Worm (Caenorhabditis elegans) whole organism, young adult: ENCODE measurements around the gene M03C11.1.
A peak's percentile ranks its signal among the peaks of the same experiment; 100 is the strongest.

Experiments
- B0019.2 ChIP-seq: fragments of 200-800 bp; sonication (Bioruptor generic); conservative IDR thresholded peaks from 2 replicates; pipeline ENCODE4 v1.3.6; 2022; ENCODE audit warnings: missing genetic modification reagents, missing genetic modification characterization, missing compliant biosample characterization
- B0035.1 ChIP-seq: sonication (generic microtip); optimal IDR thresholded peaks from 2 replicates; lab custom pipeline; 2016; ENCODE audit warnings: missing genetic modification characterization, mild to moderate bottlenecking, missing compliant biosample characterization, missing genotype, missing genetic modification reagents
- B0261.1 ChIP-seq: sonication (generic microtip); optimal IDR thresholded peaks from 2 replicates; lab custom pipeline; 2016; ENCODE audit warnings: mild to moderate bottlenecking, missing genetic modification characterization, moderate library complexity, missing compliant biosample characterization
- B0336.3 ChIP-seq: fragments of 200-800 bp; sonication (Bioruptor generic); IDR thresholded peaks from 2 replicates; pipeline ENCODE4 v1.3.6; 2022; ENCODE audit warnings: missing genetic modification characterization, missing compliant biosample characterization
- C06A6.2 ChIP-seq: fragments of 200-800 bp; sonication (Bioruptor generic); conservative IDR thresholded peaks from 2 replicates; pipeline ENCODE4 v1.3.6; 2022; ENCODE audit warnings: missing genetic modification characterization, missing compliant biosample characterization
- D2030.7 ChIP-seq: fragments of 200-800 bp; sonication (Bioruptor generic); IDR thresholded peaks from 2 replicates; pipeline ENCODE4 v1.3.6; 2022; ENCODE audit warnings: missing genetic modification reagents, missing genetic modification characterization, missing compliant biosample characterization
- F23B12.7 ChIP-seq: sonication (generic microtip); optimal IDR thresholded peaks from 2 replicates; lab custom pipeline; 2017; ENCODE audit warnings: missing genetic modification characterization, mild to moderate bottlenecking, missing compliant biosample characterization, antibody characterized with exemption, moderate library complexity; ENCODE audit not compliant: insufficient read depth
- F33H1.4 ChIP-seq: fragments of 200-800 bp; sonication (Bioruptor generic); IDR thresholded peaks from 2 replicates; pipeline ENCODE4 v1.3.6; 2022; ENCODE audit warnings: missing genetic modification reagents, missing genetic modification characterization, missing compliant biosample characterization
- F49E8.2 ChIP-seq: sonication (generic microtip); optimal IDR thresholded peaks from 3 replicates; lab custom pipeline; 2017; ENCODE audit warnings: missing genetic modification characterization, mild to moderate bottlenecking, missing compliant biosample characterization, antibody characterized with exemption, moderate library complexity; ENCODE audit not compliant: insufficient read depth
- F52B5.7 ChIP-seq: sonication (generic microtip); optimal IDR thresholded peaks from 2 replicates; lab custom pipeline; 2016; ENCODE audit warnings: mild to moderate bottlenecking, missing genetic modification characterization, missing compliant biosample characterization
- F57C9.4 ChIP-seq: sonication (generic microtip); optimal IDR thresholded peaks from 2 replicates; lab custom pipeline; 2017; ENCODE audit warnings: mild to moderate bottlenecking, missing genetic modification characterization, missing compliant biosample characterization
- K12H6.12 ChIP-seq: fragments of 200-800 bp; sonication (Bioruptor generic); optimal IDR thresholded peaks from 2 replicates; lab custom pipeline; 2018; ENCODE audit warnings: mild to moderate bottlenecking, missing genetic modification characterization, missing compliant biosample characterization
- Y53G8AR.9 ChIP-seq: fragments of 200-800 bp; sonication (Bioruptor generic); conservative IDR thresholded peaks from 2 replicates; pipeline ENCODE4 v1.3.6; 2022; ENCODE audit warnings: missing genetic modification reagents, missing genetic modification characterization, missing compliant biosample characterization
- Y56A3A.18 ChIP-seq: fragments of 200-800 bp; sonication (Bioruptor generic); IDR thresholded peaks from 2 replicates; pipeline ENCODE4 v1.3.6; 2022; ENCODE audit warnings: missing genetic modification reagents, missing genetic modification characterization, missing compliant biosample characterization
- ZK185.1 ChIP-seq: sonication (generic microtip); optimal IDR thresholded peaks from 2 replicates; lab custom pipeline; 2016; ENCODE audit warnings: mild to moderate bottlenecking, missing genetic modification characterization, missing compliant biosample characterization; ENCODE audit not compliant: poor library complexity, severe bottlenecking
- akir-1 ChIP-seq: fragments of 200-800 bp; sonication (Bioruptor generic); optimal IDR thresholded peaks from 2 replicates; lab custom pipeline; 2018; ENCODE audit warnings: mild to moderate bottlenecking, missing genetic modification characterization, moderate library complexity, missing compliant biosample characterization
- ama-1 ChIP-seq, 3 experiments: fragments of 150-350 bp in 1 of 3; sonication (generic microtip) in 2 of 3; optimal IDR thresholded peaks; 2 replicates each; lab custom pipeline; 2014 to 2018; ENCODE audit warnings: missing biosample characterization in 2 of 3, missing genetic modification characterization in 2 of 3, missing genetic modification reagents in 2 of 3
- aptf-2 ChIP-seq: fragments of 200-800 bp; sonication (Bioruptor generic); conservative IDR thresholded peaks from 2 replicates; pipeline ENCODE4 v1.3.6; 2022; ENCODE audit warnings: missing genetic modification reagents, missing genetic modification characterization, missing compliant biosample characterization
- aptf-3 ChIP-seq: fragments of 200-800 bp; sonication (Bioruptor generic); IDR thresholded peaks from 2 replicates; pipeline ENCODE4 v1.3.6; 2022; ENCODE audit warnings: missing genetic modification characterization, missing compliant biosample characterization
- atf-7 ChIP-seq: sonication (generic microtip); optimal IDR thresholded peaks from 2 replicates; lab custom pipeline; 2017; ENCODE audit warnings: mild to moderate bottlenecking, missing genetic modification characterization, missing compliant biosample characterization
- attf-5 ChIP-seq: fragments of 200-800 bp; sonication (Bioruptor generic); optimal IDR thresholded peaks from 2 replicates; lab custom pipeline; 2018; ENCODE audit warnings: mild to moderate bottlenecking, missing genetic modification characterization, missing compliant biosample characterization
- bed-1 ChIP-seq: fragments of 200-800 bp; sonication (Bioruptor generic); IDR thresholded peaks from 2 replicates; pipeline ENCODE4 v1.3.6; 2022; ENCODE audit warnings: missing genetic modification reagents, missing genetic modification characterization, missing compliant biosample characterization
- ceh-91 ChIP-seq: fragments of 200-800 bp; sonication (Bioruptor generic); IDR thresholded peaks from 2 replicates; pipeline ENCODE4 v1.3.6; 2022; ENCODE audit warnings: missing genetic modification reagents, missing genetic modification characterization, missing compliant biosample characterization
- efl-1 ChIP-seq: fragments of 150-350 bp; optimal IDR thresholded peaks from 2 replicates; lab custom pipeline; 2014; ENCODE audit warnings: missing biosample characterization, missing genetic modification reagents, missing genetic modification characterization
- egrh-3 ChIP-seq: fragments of 200-800 bp; sonication (Bioruptor generic); IDR thresholded peaks from 2 replicates; pipeline ENCODE4 v1.3.6; 2022; ENCODE audit warnings: missing genetic modification reagents, missing genetic modification characterization, missing compliant biosample characterization
- gei-17 ChIP-seq: fragments of 200-800 bp; sonication (Bioruptor generic); optimal IDR thresholded peaks from 2 replicates; lab custom pipeline; 2018; ENCODE audit warnings: mild to moderate bottlenecking, missing genetic modification characterization, missing compliant biosample characterization
- hlh-26 ChIP-seq: fragments of 200-800 bp; sonication (Bioruptor generic); conservative IDR thresholded peaks from 2 replicates; pipeline ENCODE4 v1.3.6; 2022; ENCODE audit warnings: missing genetic modification reagents, missing genetic modification characterization, missing compliant biosample characterization
- hmg-20 ChIP-seq: fragments of 200-800 bp; sonication (Bioruptor generic); IDR thresholded peaks from 2 replicates; pipeline ENCODE4 v1.3.6; 2022; ENCODE audit warnings: missing genetic modification reagents, missing genetic modification characterization, missing compliant biosample characterization
- hsf-1 ChIP-seq: fragments of 200-800 bp; sonication (Bioruptor generic); IDR thresholded peaks from 2 replicates; pipeline ENCODE4 v1.3.6; 2022; ENCODE audit warnings: missing genetic modification reagents, missing genetic modification characterization, missing compliant biosample characterization
- madf-3 ChIP-seq: fragments of 200-800 bp; sonication (Bioruptor generic); IDR thresholded peaks from 2 replicates; pipeline ENCODE4 v1.3.6; 2022; ENCODE audit warnings: missing genetic modification reagents, missing genetic modification characterization, missing compliant biosample characterization
- madf-6 ChIP-seq: fragments of 200-800 bp; sonication (Bioruptor generic); IDR thresholded peaks from 2 replicates; pipeline ENCODE4 v1.3.6; 2022; ENCODE audit warnings: missing genetic modification reagents, missing genetic modification characterization, missing compliant biosample characterization
- mcd-1 ChIP-seq: fragments of 200-800 bp; sonication (Bioruptor generic); IDR thresholded peaks from 2 replicates; pipeline ENCODE4 v1.3.6; 2022; ENCODE audit warnings: missing genetic modification reagents, missing genetic modification characterization, missing compliant biosample characterization
- mes-4 ChIP-seq: sonication (generic microtip); optimal IDR thresholded peaks from 2 replicates; lab custom pipeline; 2016; ENCODE audit warnings: missing genotype, missing genetic modification characterization, missing compliant biosample characterization
- nfya-2 ChIP-seq: fragments of 200-800 bp; sonication (Bioruptor generic); IDR thresholded peaks from 2 replicates; pipeline ENCODE4 v1.3.6; 2022; ENCODE audit warnings: missing genetic modification reagents, missing genetic modification characterization, missing compliant biosample characterization
- nhr-90 ChIP-seq: sonication (generic microtip); optimal IDR thresholded peaks from 2 replicates; lab custom pipeline; 2016; ENCODE audit warnings: missing genotype, mild to moderate bottlenecking, missing genetic modification characterization, missing compliant biosample characterization
- pbrm-1 ChIP-seq: fragments of 200-800 bp; sonication (Bioruptor generic); IDR thresholded peaks from 2 replicates; pipeline ENCODE4 v1.3.6; 2022; ENCODE audit warnings: missing genetic modification reagents, missing genetic modification characterization, missing compliant biosample characterization
- rec-8 ChIP-seq, 2 experiments: sonication (generic microtip); optimal IDR thresholded peaks; 2 replicates each; lab custom pipeline; 2016; ENCODE audit warnings: mild to moderate bottlenecking in 2 of 2, missing genetic modification characterization in 2 of 2, missing genetic modification reagents in 2 of 2, missing genotype in 2 of 2, missing biosample characterization in 1 of 2, missing compliant biosample characterization in 1 of 2, moderate library complexity in 1 of 2
- snpc-4 ChIP-seq, 5 experiments: fragments of 150-350 bp in 1 of 5; sonication (generic microtip) in 4 of 5; optimal IDR thresholded peaks; 2 replicates each; lab custom pipeline; 2014 to 2018; ENCODE audit warnings: missing genetic modification characterization in 5 of 5, missing biosample characterization in 3 of 5, antibody characterized with exemption in 2 of 5, mild to moderate bottlenecking in 2 of 5, missing compliant biosample characterization in 2 of 5, missing genotype in 2 of 5, moderate library complexity in 2 of 5, missing genetic modification reagents in 1 of 5
- somi-1 ChIP-seq: fragments of 200-800 bp; sonication (Bioruptor generic); optimal IDR thresholded peaks from 2 replicates; lab custom pipeline; 2018; ENCODE audit warnings: mild to moderate bottlenecking, missing genetic modification characterization, missing compliant biosample characterization
- tbp1 ChIP-seq: fragments of 200-800 bp; sonication (Bioruptor generic); optimal IDR thresholded peaks from 2 replicates; lab custom pipeline; 2018; ENCODE audit warnings: mild to moderate bottlenecking, missing genetic modification characterization, missing compliant biosample characterization
- tlf-1 ChIP-seq: fragments of 200-800 bp; sonication (Bioruptor generic); optimal IDR thresholded peaks from 2 replicates; lab custom pipeline; 2018; ENCODE audit warnings: mild to moderate bottlenecking, missing genetic modification characterization, missing compliant biosample characterization
- unc-62 ChIP-seq: fragments of 150-350 bp; optimal IDR thresholded peaks from 2 replicates; lab custom pipeline; 2014; ENCODE audit warnings: missing biosample characterization, missing genetic modification reagents, missing genetic modification characterization
- zfh-2 ChIP-seq: fragments of 200-800 bp; sonication (Bioruptor generic); conservative IDR thresholded peaks from 2 replicates; pipeline ENCODE4 v1.3.6; 2022; ENCODE audit warnings: missing genetic modification reagents, missing genetic modification characterization, missing compliant biosample characterization
- ztf-18 ChIP-seq: sonication (generic microtip); optimal IDR thresholded peaks from 2 replicates; lab custom pipeline; 2016; ENCODE audit warnings: missing genotype, mild to moderate bottlenecking, missing genetic modification characterization, missing compliant biosample characterization
- ztf-26 ChIP-seq: sonication (generic microtip); optimal IDR thresholded peaks from 2 replicates; lab custom pipeline; 2017; ENCODE audit warnings: missing genetic modification characterization, missing compliant biosample characterization

The M03C11.1 gene

ce11 chrIII:10415822-10416221 is 19.9 kb upstream of the M03C11.1 start, which contains the start of gene ymel-1 (continued):
- peak; percentile 88 for TF ChIP-seq mcd-1 (GFP tag; lab: Robert Waterston, UW)
- TF ChIP-seq ztf-18 (tag; lab: Kevin White, UChicago), result peak; percentile 25
- TF ChIP-seq Y53G8AR.9 (GFP tag; lab: Robert Waterston, UW), result 0 out of 2 replicates have a peak, but pooled peaks have one; percentile 23
- no peak for TF ChIP-seq F49E8.2 (tag; lab: Kevin White, UChicago)
- TF ChIP-seq nhr-90 (tag; lab: Kevin White, UChicago), result peak; percentile 19
- peak; percentile 26 for TF ChIP-seq ZK185.1 (tag; lab: Kevin White, UChicago)
- no peak for TF ChIP-seq tlf-1
- peak; percentile 4 for TF ChIP-seq tbp1 (GFP tag; lab: Kevin White, UChicago)
- TF ChIP-seq F33H1.4 (GFP tag; lab: Robert Waterston, UW), result 0 out of 2 replicates have a peak, but pooled peaks have one; percentile 9
- peak; percentile 11 for TF ChIP-seq B0035.1 (tag; lab: Kevin White, UChicago)
- TF ChIP-seq bed-1 (GFP tag; lab: Robert Waterston, UW), result no peak
- peak; percentile 69 for TF ChIP-seq attf-5 (GFP tag; lab: Kevin White, UChicago)
- no peak for TF ChIP-seq rec-8 (tag; optimal IDR thresholded peaks at IDR 0.05; lab: Kevin White, UChicago)
- no peak for TF ChIP-seq akir-1
- 0 out of 2 replicates have a peak, but pooled peaks have one; percentile 27 for TF ChIP-seq aptf-2

- TF ChIP-seq efl-1 (peak; percentile 81), egrh-3 (GFP tag; lab: Robert Waterston, UW) (peak; percentile 54; the same call in 1 of the 2 replicates), B0261.1 (tag; lab: Kevin White, UChicago) (peak; percentile 4), unc-62 (no peak), hsf-1 (GFP tag; lab: Robert Waterston, UW) (peak; percentile 84), atf-7 (tag; lab: Kevin White, UChicago) (peak; percentile 92), nfya-2 (GFP tag; lab: Robert Waterston, UW) (no peak), K12H6.12 (peak; percentile 89), zfh-2 (GFP tag; lab: Robert Waterston, UW) (peak; percentile 98), F23B12.7 (peak; percentile 63), F49E8.2 (tag; lab: Kevin White, UChicago) (peak; percentile 79), aptf-3 (GFP tag; lab: Robert Waterston, UW) (no peak), gei-17 (peak; percentile 85), F52B5.7 (tag; lab: Kevin White, UChicago) (no peak), B0336.3 (peak; percentile 99), mcd-1 (GFP tag; lab: Robert Waterston, UW) (peak; percentile 97), F33H1.4 (GFP tag; lab: Robert Waterston, UW) (peak; percentile 100), pbrm-1 (GFP tag; lab: Robert Waterston, UW) (peak; percentile 97), hlh-26 (GFP tag; lab: Robert Waterston, UW) (no peak), madf-6 (GFP tag; lab: Robert Waterston, UW) (peak; percentile 96), snpc-4 (GFP tag; optimal IDR thresholded peaks at IDR 0.05; lab: Kevin White, UChicago) (peak; percentile 56), snpc-4 (tag; optimal IDR thresholded peaks at IDR 0.05; lab: Kevin White, UChicago) (peak in 3 of 4 experiments; percentile 79 to 86 (median 80)), B0019.2 (GFP tag; lab: Robert Waterston, UW) (peak; percentile 97), ama-1 (optimal IDR thresholded peaks at IDR 0.05; lab: Kevin White, UChicago) (no peak), ama-1 (GFP tag; optimal IDR thresholded peaks at IDR 0.05; lab: Kevin White, UChicago) (no peak), somi-1 (GFP tag; lab: Kevin White, UChicago) (peak; percentile 91), mes-4 (no peak), C06A6.2 (GFP tag; lab: Robert Waterston, UW) (peak; percentile 89), Y56A3A.18 (peak; percentile 90), hmg-20 (0 out of 2 replicates have a peak, but pooled peaks have one; percentile 50), D2030.7 (peak; percentile 95), ceh-91 (GFP tag; lab: Robert Waterston, UW) (peak; percentile 93), rec-8 (tag; optimal IDR thresholded peaks at IDR 0.05; lab: Kevin White, UChicago) (peak in 1 of 2 experiments; percentile 55), ztf-26 (tag; lab: Kevin White, UChicago) (peak; percentile 95), madf-3 (peak; percentile 93), F57C9.4 (tag; lab: Kevin White, UChicago) (no peak)
Measured at ce11 chrIII:10407198-10407663, 11.3 kb upstream of the M03C11.1 start, which contains the start of gene hat-1. hat-1 (minus strand) TSS chrIII:10407248.
